Fruit fly (Drosophila melanogaster) ovary, adult (tissue): ENCODE results near the gene AIF.

Experiments
- CG17801 ChIP-seq: fragments of 200-800 bp; optimal IDR thresholded peaks from 2 replicates; lab custom pipeline; 2019; ENCODE audit warnings: missing biosample characterization, mild to moderate bottlenecking, missing genetic modification characterization, moderate library complexity; ENCODE audit not compliant: partially characterized antibody

The AIF gene

DNA sequence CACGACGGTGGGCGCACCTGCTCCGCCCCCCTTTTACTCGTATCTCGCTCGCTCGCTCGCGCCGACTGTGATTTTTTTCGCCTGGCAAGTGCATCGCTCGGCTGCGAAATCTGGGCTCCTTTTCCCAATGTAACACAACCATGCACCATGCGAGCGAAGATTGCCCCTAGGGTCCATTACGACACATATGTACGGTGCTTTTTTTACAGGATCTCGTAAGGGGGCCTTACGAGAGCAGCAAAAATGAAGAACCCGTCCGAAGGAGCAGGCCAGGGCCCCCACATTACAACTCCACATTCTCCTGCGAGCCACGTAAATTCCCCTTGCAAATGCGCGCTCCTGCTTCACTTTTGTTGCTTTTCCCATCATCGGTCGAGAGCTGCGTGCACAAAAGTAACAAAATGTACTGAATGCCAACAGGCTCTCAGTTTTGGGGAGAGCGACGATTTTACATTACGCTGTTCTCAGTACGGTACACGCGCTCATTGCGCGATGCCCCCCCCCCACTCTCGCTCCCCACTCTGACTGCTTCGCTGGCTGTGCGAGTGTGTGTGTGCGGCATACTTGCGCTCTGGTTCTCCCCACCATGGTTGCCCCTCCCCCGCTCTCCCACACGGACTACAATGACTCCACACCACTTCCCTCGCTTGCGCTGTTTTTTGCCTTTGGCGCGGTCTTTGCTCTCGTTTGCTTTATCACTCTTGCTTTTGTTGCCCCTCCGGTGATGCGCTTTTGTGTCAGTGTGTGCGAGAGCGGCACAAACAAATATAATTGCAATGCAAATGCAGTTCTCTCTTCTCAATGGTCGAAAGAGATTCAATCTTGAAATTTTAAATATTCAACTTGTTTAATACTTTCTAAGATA lies 51.5 kb downstream of the AIF start:
- peak; percentile 57 for TF ChIP-seq CG17801 (GFP tag; lab: Kevin White, UChicago)
